Fruit fly (Drosophila melanogaster) whole organism, prepupa: ENCODE results near the gene tup.

ENCODE experiments used
- Blimp-1 ChIP-seq: fragments of 200-800 bp; sonication (Bioruptor generic); optimal IDR thresholded peaks from 3 replicates; lab custom pipeline; 2017; ENCODE audit warnings: missing biosample characterization, missing genetic modification characterization, mild to moderate bottlenecking, moderate library complexity, missing genetic modification reagents
- CG10631 ChIP-seq: fragments of 200-800 bp; sonication (Bioruptor generic); optimal IDR thresholded peaks from 2 replicates; lab custom pipeline; 2016; ENCODE audit warnings: missing biosample characterization, missing genetic modification characterization
- CG10669 ChIP-seq: fragments of 200-800 bp; sonication (Bioruptor generic); optimal IDR thresholded peaks from 3 replicates; lab custom pipeline; 2018; ENCODE audit warnings: missing biosample characterization, mild to moderate bottlenecking, missing genetic modification characterization, moderate library complexity
- CG11294 ChIP-seq: fragments of 200-800 bp; sonication (Bioruptor generic); IDR thresholded peaks from 2 replicates; pipeline ENCODE4 v1.3.6; 2022; ENCODE audit warnings: missing biosample characterization, missing genetic modification characterization
- CG11762 ChIP-seq: fragments of 200-800 bp; sonication (Bioruptor generic); optimal IDR thresholded peaks from 3 replicates; lab custom pipeline; 2016; ENCODE audit warnings: missing biosample characterization, missing genetic modification characterization; ENCODE audit not compliant: insufficient read depth
- CG11902 ChIP-seq: fragments of 200-800 bp; sonication (Bioruptor generic); optimal IDR thresholded peaks from 3 replicates; lab custom pipeline; 2016; ENCODE audit warnings: missing biosample characterization, missing genetic modification characterization
- CG15336 ChIP-seq: fragments of 200-800 bp; sonication (Bioruptor generic); IDR thresholded peaks from 2 replicates; pipeline ENCODE4 v1.3.6; 2022; ENCODE audit warnings: missing biosample characterization, missing genetic modification characterization
- CG1621 ChIP-seq: fragments of 200-800 bp; sonication (Bioruptor generic); optimal IDR thresholded peaks from 3 replicates; lab custom pipeline; 2018; ENCODE audit warnings: missing biosample characterization, mild to moderate bottlenecking, missing genetic modification characterization
- CG16779 ChIP-seq: fragments of 200-800 bp; sonication (Bioruptor generic); optimal IDR thresholded peaks from 3 replicates; lab custom pipeline; 2017; ENCODE audit warnings: missing biosample characterization, mild to moderate bottlenecking, missing genetic modification characterization
- CG31627 ChIP-seq: fragments of 200-800 bp; sonication (Bioruptor generic); optimal IDR thresholded peaks from 3 replicates; lab custom pipeline; 2016; ENCODE audit warnings: missing biosample characterization, missing genetic modification characterization
- CG32006 ChIP-seq: fragments of 200-800 bp; sonication (Bioruptor generic); optimal IDR thresholded peaks from 3 replicates; lab custom pipeline; 2017; ENCODE audit warnings: missing biosample characterization, mild to moderate bottlenecking, missing genetic modification characterization
- CG34406 ChIP-seq: fragments of 200-800 bp; sonication (Bioruptor generic); optimal IDR thresholded peaks from 3 replicates; lab custom pipeline; 2016; ENCODE audit warnings: missing biosample characterization, missing genetic modification characterization
- CG4318 ChIP-seq: fragments of 200-800 bp; sonication (Bioruptor generic); optimal IDR thresholded peaks from 3 replicates; lab custom pipeline; 2017; ENCODE audit warnings: missing biosample characterization, mild to moderate bottlenecking, missing genetic modification characterization
- CG6163 ChIP-seq: fragments of 200-800 bp; sonication (Bioruptor generic); IDR thresholded peaks from 3 replicates; pipeline ENCODE4 v1.3.6; 2022; ENCODE audit warnings: missing biosample characterization, missing genetic modification characterization
- CG6276 ChIP-seq: fragments of 200-800 bp; sonication (Bioruptor generic); optimal IDR thresholded peaks from 2 replicates; lab custom pipeline; 2017; ENCODE audit warnings: missing biosample characterization, mild to moderate bottlenecking, missing genetic modification characterization
- CG6792 ChIP-seq: fragments of 200-800 bp; sonication (Bioruptor generic); optimal IDR thresholded peaks from 3 replicates; lab custom pipeline; 2016; ENCODE audit warnings: missing biosample characterization, missing genetic modification characterization
- CG6854 ChIP-seq: fragments of 200-800 bp; sonication (Bioruptor generic); optimal IDR thresholded peaks from 2 replicates; lab custom pipeline; 2017; ENCODE audit warnings: missing biosample characterization, mild to moderate bottlenecking, missing genetic modification characterization
- CG7368 ChIP-seq: fragments of 200-800 bp; sonication (Bioruptor generic); optimal IDR thresholded peaks from 3 replicates; lab custom pipeline; 2016; ENCODE audit warnings: missing biosample characterization, missing genetic modification characterization
- CG8319 ChIP-seq: fragments of 200-800 bp; sonication (Bioruptor generic); optimal IDR thresholded peaks from 3 replicates; lab custom pipeline; 2016; ENCODE audit warnings: missing biosample characterization, missing genetic modification characterization
- CG8632 ChIP-seq: fragments of 200-800 bp; sonication (Bioruptor generic); optimal IDR thresholded peaks from 3 replicates; lab custom pipeline; 2016; ENCODE audit warnings: missing biosample characterization, missing genetic modification characterization
- CG9139 ChIP-seq: fragments of 200-800 bp; sonication (Bioruptor generic); optimal IDR thresholded peaks from 3 replicates; lab custom pipeline; 2017; ENCODE audit warnings: missing biosample characterization, mild to moderate bottlenecking, missing genetic modification characterization
- Eip75B ChIP-seq: fragments of 200-800 bp; sonication (Bioruptor generic); optimal IDR thresholded peaks from 3 replicates; lab custom pipeline; 2016; ENCODE audit warnings: missing biosample characterization, missing genetic modification characterization
- Eip78C ChIP-seq: fragments of 200-800 bp; sonication (Bioruptor generic); peaks from one replicate; lab custom pipeline; 2016; ENCODE audit warnings: missing biosample characterization, missing genetic modification characterization
- Eip93F ChIP-seq: fragments of 200-800 bp; sonication (Bioruptor generic); optimal IDR thresholded peaks from 2 replicates; lab custom pipeline; 2016; ENCODE audit warnings: missing biosample characterization, mild to moderate bottlenecking, missing genetic modification characterization
- Ets21C ChIP-seq: fragments of 200-800 bp; sonication (Bioruptor generic); optimal IDR thresholded peaks from 3 replicates; lab custom pipeline; 2016; ENCODE audit warnings: missing biosample characterization, missing genetic modification characterization
- Ets96B ChIP-seq: fragments of 200-800 bp; optimal IDR thresholded peaks from 2 replicates; lab custom pipeline; 2019; ENCODE audit warnings: missing biosample characterization, mild to moderate bottlenecking, missing genetic modification characterization, moderate library complexity
- Gug ChIP-seq: fragments of 200-800 bp; sonication (Bioruptor generic); IDR thresholded peaks from 2 replicates; pipeline ENCODE4 v1.3.6; 2022; ENCODE audit warnings: missing biosample characterization, missing genetic modification characterization
- Hr39 ChIP-seq: fragments of 200-800 bp; sonication (Bioruptor generic); optimal IDR thresholded peaks from 2 replicates; lab custom pipeline; 2016; ENCODE audit warnings: missing biosample characterization, missing genetic modification characterization
- Hr4 ChIP-seq: fragments of 200-800 bp; sonication (Bioruptor generic); optimal IDR thresholded peaks from 3 replicates; lab custom pipeline; 2016; ENCODE audit warnings: missing biosample characterization, missing genetic modification characterization
- Lpt ChIP-seq: fragments of 200-800 bp; sonication (Bioruptor generic); optimal IDR thresholded peaks from 3 replicates; lab custom pipeline; 2016; ENCODE audit warnings: missing biosample characterization, missing genetic modification characterization
- Met ChIP-seq: fragments of 200-800 bp; sonication (Bioruptor generic); optimal IDR thresholded peaks from 3 replicates; lab custom pipeline; 2016; ENCODE audit warnings: missing biosample characterization, missing genetic modification characterization
- OdsH ChIP-seq: fragments of 200-800 bp; sonication (Bioruptor generic); optimal IDR thresholded peaks from 3 replicates; lab custom pipeline; 2016; ENCODE audit warnings: missing biosample characterization, missing genetic modification characterization
- Smox ChIP-seq: fragments of 200-800 bp; sonication (Bioruptor generic); optimal IDR thresholded peaks from 3 replicates; lab custom pipeline; 2016; ENCODE audit warnings: missing biosample characterization, missing genetic modification characterization
- Sox14 ChIP-seq: fragments of 200-800 bp; sonication (Bioruptor generic); optimal IDR thresholded peaks from 3 replicates; lab custom pipeline; 2016; ENCODE audit warnings: missing biosample characterization, missing genetic modification characterization
- Sox15 ChIP-seq: fragments of 200-800 bp; sonication (Bioruptor generic); optimal IDR thresholded peaks from 3 replicates; lab custom pipeline; 2016; ENCODE audit warnings: missing biosample characterization, missing genetic modification characterization
- achi ChIP-seq: fragments of 200-800 bp; sonication (Bioruptor generic); optimal IDR thresholded peaks from 3 replicates; lab custom pipeline; 2016; ENCODE audit warnings: missing biosample characterization, missing genetic modification characterization
- cyc ChIP-seq: fragments of 200-800 bp; sonication (Bioruptor generic); optimal IDR thresholded peaks from 3 replicates; lab custom pipeline; 2016; ENCODE audit warnings: missing biosample characterization, missing genetic modification characterization
- dac ChIP-seq: fragments of 200-800 bp; sonication (Bioruptor generic); optimal IDR thresholded peaks from 2 replicates; lab custom pipeline; 2017; ENCODE audit warnings: missing biosample characterization, mild to moderate bottlenecking, missing genetic modification characterization
- dsx ChIP-seq: fragments of 200-800 bp; optimal IDR thresholded peaks from 3 replicates; lab custom pipeline; 2019; ENCODE audit warnings: missing biosample characterization, mild to moderate bottlenecking, missing genetic modification characterization, moderate library complexity; ENCODE audit not compliant: poor library complexity, severe bottlenecking
- eg ChIP-seq: fragments of 200-800 bp; sonication (Bioruptor generic); IDR thresholded peaks from 3 replicates; pipeline ENCODE4 v1.3.6; 2022; ENCODE audit warnings: missing biosample characterization, missing genetic modification characterization
- esn ChIP-seq: fragments of 200-800 bp; sonication (Bioruptor generic); optimal IDR thresholded peaks from 2 replicates; lab custom pipeline; 2016; ENCODE audit warnings: missing biosample characterization, mild to moderate bottlenecking, missing genetic modification characterization, moderate library complexity
- fd85E ChIP-seq: fragments of 200-800 bp; sonication (Bioruptor generic); optimal IDR thresholded peaks from 3 replicates; lab custom pipeline; 2016; ENCODE audit warnings: missing biosample characterization, missing genetic modification characterization
- net ChIP-seq: fragments of 200-800 bp; sonication (Bioruptor generic); optimal IDR thresholded peaks from 3 replicates; lab custom pipeline; 2016; ENCODE audit warnings: missing biosample characterization, missing genetic modification characterization
- pdm3 ChIP-seq: fragments of 200-800 bp; sonication (Bioruptor generic); optimal IDR thresholded peaks from 3 replicates; lab custom pipeline; 2016; ENCODE audit warnings: missing biosample characterization, missing genetic modification characterization
- salr ChIP-seq, 2 experiments: fragments of 200-800 bp; sonication (Bioruptor generic); optimal IDR thresholded peaks; 3 replicates each; lab custom pipeline; 2016 to 2018; ENCODE audit warnings: missing biosample characterization in 2 of 2, missing genetic modification characterization in 2 of 2, mild to moderate bottlenecking in 1 of 2
- spab ChIP-seq: fragments of 200-800 bp; sonication (Bioruptor generic); optimal IDR thresholded peaks from 2 replicates; lab custom pipeline; 2017; ENCODE audit warnings: missing biosample characterization, mild to moderate bottlenecking, missing genetic modification characterization, missing genetic modification reagents

The tup gene

DNA sequence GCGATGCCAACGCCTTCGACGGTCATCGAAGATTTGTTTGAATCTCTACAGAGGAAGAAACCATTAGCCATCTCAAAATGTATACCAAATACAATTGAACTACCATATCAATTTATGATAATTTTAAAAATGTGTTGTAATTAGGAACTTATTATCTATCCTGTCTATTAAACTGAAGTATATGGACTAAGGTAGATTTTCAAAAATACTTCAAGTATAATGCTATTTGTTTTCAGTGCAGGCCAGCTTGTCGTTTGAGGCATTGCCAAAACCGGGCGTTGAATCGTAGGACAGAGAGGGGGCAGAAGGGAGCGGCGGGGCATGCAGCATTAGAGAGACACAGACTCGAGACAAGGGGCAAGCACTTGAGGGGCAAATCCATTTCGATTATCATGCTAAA lies 26.4 kb upstream of the tup start (continued):
- TF ChIP-seq net (GFP tag; lab: Kevin White, UChicago) (peak; percentile 41), pdm3 (GFP tag; lab: Kevin White, UChicago) (peak; percentile 35), Gug (0 out of 2 replicates have a peak, but pooled peaks have one; percentile 26), Eip93F (GFP tag; lab: Kevin White, UChicago) (no peak), OdsH (GFP tag; lab: Kevin White, UChicago) (peak; percentile 28), salr (GFP tag; optimal IDR thresholded peaks at IDR 0.05; lab: Kevin White, UChicago) (peak in 1 of 2 experiments; percentile 26), Ets21C (no peak), Lpt (GFP tag; lab: Kevin White, UChicago) (peak; percentile 32), CG34406 (no peak), CG6163 (GFP tag; lab: Robert Waterston, UW) (peak; percentile 57), CG8319 (GFP tag; lab: Kevin White, UChicago) (no peak), eg (GFP tag; lab: Robert Waterston, UW) (peak; percentile 74; the same call in 2 of the 3 replicates), Hr4 (GFP tag; lab: Kevin White, UChicago) (peak; percentile 82)

DNA sequence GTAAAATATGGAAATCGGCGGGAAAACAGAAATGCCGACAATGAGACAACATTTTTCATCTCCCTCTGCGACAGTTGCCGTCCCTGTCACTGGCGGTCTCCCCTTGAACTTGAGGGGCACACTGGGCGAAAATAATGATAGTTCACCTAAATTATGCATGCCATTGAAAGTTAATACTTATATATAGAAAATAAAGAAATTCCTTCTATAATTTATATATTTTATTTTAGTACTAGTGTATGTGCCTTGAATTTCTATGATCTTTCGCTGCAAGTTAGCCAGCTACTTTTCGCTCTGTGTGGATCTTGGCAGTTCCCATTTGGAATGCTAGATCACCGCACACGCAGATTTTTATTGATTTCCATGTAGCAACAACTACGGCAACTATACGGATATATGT lies 25.6 kb upstream of the tup start:
- peak; percentile 32 for TF ChIP-seq Eip78C (GFP tag; lab: Kevin White, UChicago)
- no peak for TF ChIP-seq CG4318 (GFP tag; lab: Kevin White, UChicago)

DNA sequence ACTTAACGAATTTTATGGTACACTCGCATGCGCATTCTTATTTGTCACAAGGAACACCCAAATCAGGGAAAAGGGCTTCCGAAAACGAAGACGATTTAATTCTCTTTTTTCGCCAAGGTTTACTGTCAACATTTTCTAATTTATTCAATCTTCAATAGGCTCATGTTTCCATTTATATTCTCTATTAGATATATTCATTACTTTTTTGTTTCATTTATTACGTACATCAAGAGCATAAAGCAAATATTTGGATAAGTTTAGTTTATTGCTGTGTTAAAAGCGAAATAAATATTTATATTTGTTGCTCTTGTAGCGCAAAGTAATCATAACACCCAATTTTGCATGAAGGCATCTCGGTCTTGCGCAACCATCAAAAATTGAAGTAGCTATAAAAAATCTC lies 19.9 kb upstream of the tup start:
- TF ChIP-seq Smox (GFP tag; lab: Kevin White, UChicago) (peak; percentile 53), CG11902 (GFP tag; lab: Kevin White, UChicago) (no peak), Ets96B (tag; lab: Kevin White, UChicago) (no peak), CG34406 (no peak), CG4318 (GFP tag; lab: Kevin White, UChicago) (no peak), CG31627 (GFP tag; lab: Kevin White, UChicago) (peak; percentile 41), CG10631 (GFP tag; lab: Kevin White, UChicago) (no peak), CG9139 (GFP tag; lab: Kevin White, UChicago) (no peak), CG6276 (GFP tag; lab: Kevin White, UChicago) (no peak), Ets21C (peak; percentile 45), CG8632 (GFP tag; lab: Kevin White, UChicago) (no peak), CG6792 (GFP tag; lab: Kevin White, UChicago) (no peak), OdsH (GFP tag; lab: Kevin White, UChicago) (no peak), CG6854 (no peak), Eip78C (GFP tag; lab: Kevin White, UChicago) (peak; percentile 43), fd85E (GFP tag; lab: Kevin White, UChicago) (no peak), Blimp-1 (GFP tag; lab: Kevin White, UChicago) (no peak), dsx (GFP tag; lab: Kevin White, UChicago) (no peak), salr (GFP tag; optimal IDR thresholded peaks at IDR 0.05; lab: Kevin White, UChicago) (no peak), CG16779 (tag; lab: Kevin White, UChicago) (no peak), cyc (GFP tag; lab: Kevin White, UChicago) (no peak), CG11294 (GFP tag; lab: Robert Waterston, UW) (no peak), CG15336 (GFP tag; lab: Robert Waterston, UW) (no peak), esn (GFP tag; lab: Kevin White, UChicago) (peak; percentile 55), CG7368 (no peak), achi (no peak), net (GFP tag; lab: Kevin White, UChicago) (no peak), dac (GFP tag; lab: Kevin White, UChicago) (no peak), CG11762 (GFP tag; lab: Kevin White, UChicago) (no peak), Met (peak; percentile 49), Hr39 (GFP tag; lab: Kevin White, UChicago) (peak; percentile 27), CG32006 (GFP tag; lab: Kevin White, UChicago) (no peak), CG8319 (GFP tag; lab: Kevin White, UChicago) (no peak), CG1621 (tag; lab: Kevin White, UChicago) (no peak), Eip75B (no peak), Sox14 (GFP tag; lab: Kevin White, UChicago) (no peak), spab (GFP tag; lab: Kevin White, UChicago) (no peak), pdm3 (GFP tag; lab: Kevin White, UChicago) (no peak), Hr4 (GFP tag; lab: Kevin White, UChicago) (no peak), Sox15 (GFP tag; lab: Kevin White, UChicago) (no peak), Eip93F (GFP tag; lab: Kevin White, UChicago) (no peak), eg (GFP tag; lab: Robert Waterston, UW) (no peak), CG10669 (GFP tag; lab: Kevin White, UChicago) (no peak)
